Fruit fly (Drosophila melanogaster) whole organism, larva: ENCODE measurements around the gene CG32369.

Experiments
- noc ChIP-seq: fragments of 200-800 bp; sonication (Bioruptor generic); optimal IDR thresholded peaks from 3 replicates; lab custom pipeline; 2019; ENCODE audit warnings: missing biosample characterization, mild to moderate bottlenecking, missing genetic modification characterization, moderate library complexity

CG32369 gene

dm6 chr3L:7759835-7760780, 49.5 kb downstream of the CG32369 start, which contains the start of gene Hn:
Gene Hn, plus strand, starts transcription at chr3L:7760453.
- TF ChIP-seq noc (tag; lab: Kevin White, UChicago), result no peak

- TF ChIP-seq noc (tag; lab: Kevin White, UChicago), result no peak
These were observed 55.5 kb downstream of the CG32369 start, which contains the start of gene CG7409 for dm6 chr3L:7754109-7754508. Gene CG7409, plus strand, starts transcription at chr3L:7754409.

- no peak for TF ChIP-seq noc (tag; lab: Kevin White, UChicago)
These were observed 62.6 kb downstream of the CG32369 start, which contains the start of gene CG13685 for dm6 chr3L:7747044-7747443. Gene CG13685, plus strand, starts transcription at chr3L:7747344.

dm6 chr3L:7743741-7744140, 65.9 kb downstream of the CG32369 start:
- TF ChIP-seq noc (tag; lab: Kevin White, UChicago), result no peak

dm6 chr3L:7742941-7743340, 66.7 kb downstream of the CG32369 start, which contains the start of gene Snmp2:
Gene Snmp2, minus strand, starts transcription at chr3L:7743041.
- TF ChIP-seq noc (tag; lab: Kevin White, UChicago), result no peak

dm6 chr3L:7741953-7742352, 67.7 kb downstream of the CG32369 start:
- no peak for TF ChIP-seq noc (tag; lab: Kevin White, UChicago)

dm6 chr3L:7732141-7732748, 77.4 kb downstream of the CG32369 start, which contains the start of gene CG8492:
Gene CG8492, minus strand, starts transcription at chr3L:7732191.
- TF ChIP-seq noc (tag; lab: Kevin White, UChicago), result no peak
